Fruit fly (Drosophila melanogaster) whole organism, adult: Measurements from ENCODE around the gene nonA-l.
A peak's percentile ranks its signal among the peaks of the same experiment; 100 is the strongest.

Experiments
- CG11617 ChIP-seq: fragments of 200-800 bp; sonication (Bioruptor generic); optimal IDR thresholded peaks from 2 replicates; lab custom pipeline; 2017; ENCODE audit warnings: mild to moderate bottlenecking, missing biosample characterization, missing genetic modification reagents, missing genetic modification characterization
- CG12768 ChIP-seq: fragments of 200-800 bp; sonication (Bioruptor generic); optimal IDR thresholded peaks from 2 replicates; lab custom pipeline; 2017; ENCODE audit warnings: missing biosample characterization, missing genetic modification characterization, mild to moderate bottlenecking, moderate library complexity, missing genetic modification reagents
- CG33017 ChIP-seq: fragments of 200-800 bp; sonication (Bioruptor generic); optimal IDR thresholded peaks from 2 replicates; lab custom pipeline; 2018; ENCODE audit warnings: missing biosample characterization, mild to moderate bottlenecking, missing genetic modification characterization, moderate library complexity
- CG7101 ChIP-seq: fragments of 200-800 bp; sonication (Bioruptor generic); optimal IDR thresholded peaks from 2 replicates; lab custom pipeline; 2018; ENCODE audit warnings: missing biosample characterization, mild to moderate bottlenecking, missing genetic modification characterization, moderate library complexity
- Hr96 ChIP-seq: fragments of 200-800 bp; sonication (Bioruptor generic); optimal IDR thresholded peaks from 2 replicates; lab custom pipeline; 2016; ENCODE audit warnings: missing biosample characterization, missing genetic modification characterization
- Mnt ChIP-seq: fragments of 200-800 bp; sonication (Bioruptor generic); optimal IDR thresholded peaks from 2 replicates; lab custom pipeline; 2016; ENCODE audit warnings: missing biosample characterization, mild to moderate bottlenecking, missing genetic modification characterization
- cic ChIP-seq: fragments of 200-800 bp; sonication (Bioruptor generic); optimal IDR thresholded peaks from 2 replicates; lab custom pipeline; 2017; ENCODE audit warnings: missing biosample characterization, mild to moderate bottlenecking, missing genetic modification characterization, moderate library complexity
- cnc ChIP-seq, 2 experiments: fragments of >200 bp; optimal IDR thresholded peaks; 2 replicates each; lab custom pipeline; 2017
- kay ChIP-seq: fragments of 200-800 bp; sonication (Bioruptor generic); peaks from one replicate; lab custom pipeline; 2016; ENCODE audit warnings: missing biosample characterization, missing genetic modification characterization, borderline replicate concordance
- pad ChIP-seq: fragments of 200-800 bp; sonication (Bioruptor generic); optimal IDR thresholded peaks from 3 replicates; lab custom pipeline; 2017; ENCODE audit warnings: missing biosample characterization, missing genetic modification characterization, mild to moderate bottlenecking, moderate library complexity, missing genetic modification reagents
- tj ChIP-seq: fragments of 200-800 bp; sonication (Bioruptor generic); optimal IDR thresholded peaks from 3 replicates; lab custom pipeline; 2017; ENCODE audit warnings: missing biosample characterization, mild to moderate bottlenecking, missing genetic modification characterization, moderate library complexity

DNA sequence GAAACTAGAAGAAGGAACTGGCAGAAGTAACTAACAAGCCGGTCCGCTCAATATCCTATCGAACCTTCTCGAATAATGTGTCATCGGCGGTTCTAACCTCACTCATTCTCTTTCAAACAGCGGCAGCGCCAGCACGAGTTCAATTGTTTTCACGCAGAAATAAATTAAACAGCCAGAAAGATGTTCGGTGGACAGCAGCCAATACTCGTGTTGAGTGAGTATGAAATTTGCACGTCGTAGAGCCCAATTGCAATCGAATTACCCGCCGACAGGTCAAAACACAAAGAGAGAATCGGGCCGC lies 7.7 kb downstream of the nonA-l start:
- no peak for TF ChIP-seq CG7101 (tag; lab: Kevin White, UChicago)
- peak; percentile 27 for TF ChIP-seq Mnt
- no peak for TF ChIP-seq kay (GFP tag; lab: Kevin White, UChicago)
- TF ChIP-seq cic = no peak
- TF ChIP-seq Hr96 (GFP tag; lab: Kevin White, UChicago) = no peak
- TF ChIP-seq CG33017 (tag; lab: Kevin White, UChicago) = no peak
- peak; percentile 22 for TF ChIP-seq CG12768
- TF ChIP-seq pad (GFP tag; lab: Kevin White, UChicago) = no peak
- TF ChIP-seq CG11617 (GFP tag; lab: Kevin White, UChicago) = no peak
- TF ChIP-seq tj (GFP tag; lab: Kevin White, UChicago) = no peak
- no peak for TF ChIP-seq cnc (optimal IDR thresholded peaks at IDR 0.05; lab: Kevin White, UChicago)
